Worm (Caenorhabditis elegans) whole organism, mixed stage, embryonic: ENCODE data around the gene F37C12.10.

ENCODE experiments used
- lin-13 ChIP-seq: fragments of 150-350 bp; optimal IDR thresholded peaks from 2 replicates; lab custom pipeline; 2014; ENCODE audit warnings: missing biosample characterization, missing genetic modification characterization
- mep-1 ChIP-seq: fragments of 150-350 bp; optimal IDR thresholded peaks from 2 replicates; lab custom pipeline; 2017; ENCODE audit warnings: missing biosample characterization, missing genetic modification reagents, missing genetic modification characterization, inconsistent platforms
- nhr-28 ChIP-seq: fragments of 150-350 bp; optimal IDR thresholded peaks from 2 replicates; lab custom pipeline; 2014; ENCODE audit warnings: missing biosample characterization, missing genetic modification characterization
- unc-39 ChIP-seq: fragments of 150-350 bp; optimal IDR thresholded peaks from 2 replicates; lab custom pipeline; 2014; ENCODE audit warnings: missing biosample characterization, missing genetic modification characterization

DNA sequence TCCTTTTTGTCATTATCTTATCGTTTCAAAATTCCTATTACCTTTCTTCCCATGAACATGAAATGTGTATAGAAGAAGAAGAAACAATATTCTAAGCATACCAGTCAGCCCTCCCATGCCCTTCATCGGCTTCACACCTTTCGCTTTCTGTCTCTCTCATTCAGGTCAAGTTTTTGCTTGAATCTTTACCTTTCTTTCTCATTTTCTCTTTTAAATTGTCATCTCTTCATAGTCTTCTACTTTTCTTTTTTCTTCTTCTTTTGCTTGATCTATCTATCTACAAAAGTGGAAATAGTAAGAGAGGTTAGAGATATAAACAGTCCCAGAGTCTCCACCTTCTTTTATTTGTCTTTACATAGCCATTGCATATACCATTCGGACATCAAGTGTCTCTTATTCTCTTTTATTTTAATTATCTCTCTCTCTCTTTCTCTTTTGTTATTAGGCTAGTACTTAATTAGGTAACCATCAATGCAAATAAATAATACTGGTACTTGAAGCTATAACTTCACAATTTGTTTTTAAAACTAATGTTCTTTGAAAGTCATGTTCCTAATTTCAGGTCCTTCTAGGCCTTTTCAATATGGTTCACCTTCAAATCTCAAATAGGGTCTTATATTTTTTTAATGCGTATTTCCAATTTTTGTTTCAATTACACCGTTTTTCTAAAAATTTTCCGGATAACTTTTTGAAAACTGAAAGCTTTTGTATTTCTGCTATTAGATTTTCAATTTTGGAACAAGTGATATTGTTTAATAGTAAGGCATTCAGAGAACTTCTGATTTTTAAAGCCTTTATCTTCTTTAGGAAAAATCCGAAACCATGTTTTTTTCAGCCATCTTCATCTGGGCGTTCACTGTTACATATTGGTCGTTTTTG is 13.4 kb upstream of the F37C12.10 start, which contains the start of gene dpy-31:
- TF ChIP-seq nhr-28 (tag; lab: Kevin White, UChicago) (no peak), unc-39 (tag; lab: Kevin White, UChicago) (no peak), lin-13 (tag; lab: Kevin White, UChicago) (no peak), mep-1 (no peak)
